Worm (Caenorhabditis elegans): ENCODE results near the gene R09D1.13.

Gene R09D1.13

ce11 chrII:9403087-9403486 lies 42.2 kb downstream of the R09D1.13 start, which contains the start of gene Y51B9A.6:
TSS of gene Y51B9A.6 (minus strand) at chrII:9403187.
- TF ChIP-seq blmp-1 (tag; optimal IDR thresholded peaks at IDR 0.05; ENCODE audit: insufficient read depth) (no peak), egl-27 (tag; optimal IDR thresholded peaks at IDR 0.05) (no peak), R02D3.7 (tag; optimal IDR thresholded peaks at IDR 0.05) (no peak), ceh-16 (tag; optimal IDR thresholded peaks at IDR 0.05) (no peak), lin-13 (GFP tag; optimal IDR thresholded peaks at IDR 0.05) (no peak), alr-1 (tag; optimal IDR thresholded peaks at IDR 0.05) (no peak), dmd-4 (tag; optimal IDR thresholded peaks at IDR 0.05) (no peak), ztf-4 (tag; optimal IDR thresholded peaks at IDR 0.05) (no peak), sem-4 (tag; optimal IDR thresholded peaks at IDR 0.05) (no peak), nhr-11 (tag; optimal IDR thresholded peaks at IDR 0.05) (no peak), fos-1 (tag; optimal IDR thresholded peaks at IDR 0.05) (no peak), ceh-82 (tag; optimal IDR thresholded peaks at IDR 0.05) (no peak), ama-1 (optimal IDR thresholded peaks at IDR 0.05) (no peak), elt-3 (tag; optimal IDR thresholded peaks at IDR 0.05) (no peak), snpc-4 (tag; optimal IDR thresholded peaks at IDR 0.05) (no peak), mbf-1 (tag; optimal IDR thresholded peaks at IDR 0.05) (no peak), ztf-11 (tag; optimal IDR thresholded peaks at IDR 0.05) (no peak), skn-1 (tag; optimal IDR thresholded peaks at IDR 0.05) (no peak)

- TF ChIP-seq mdl-1 (tag; optimal IDR thresholded peaks at IDR 0.05): no peak
- TF ChIP-seq mbf-1 (tag; optimal IDR thresholded peaks at IDR 0.05): no peak
- TF ChIP-seq skn-1 (tag; optimal IDR thresholded peaks at IDR 0.05): no peak
- no peak for TF ChIP-seq nhr-21 (tag; optimal IDR thresholded peaks at IDR 0.05)
- TF ChIP-seq crh-2 (tag; optimal IDR thresholded peaks at IDR 0.05): no peak
- TF ChIP-seq ceh-82 (tag; optimal IDR thresholded peaks at IDR 0.05): no peak
- no peak for TF ChIP-seq peb-1 (tag; optimal IDR thresholded peaks at IDR 0.05)
- no peak for TF ChIP-seq elt-1 (tag; optimal IDR thresholded peaks at IDR 0.05)
- no peak for TF ChIP-seq lin-13 (GFP tag; optimal IDR thresholded peaks at IDR 0.05)
- no peak for TF ChIP-seq elt-3 (tag; optimal IDR thresholded peaks at IDR 0.05)
- no peak for TF ChIP-seq ztf-1 (GFP tag; conservative IDR thresholded peaks at IDR 0.05)
- no peak for TF ChIP-seq ztf-4 (tag; optimal IDR thresholded peaks at IDR 0.05)
- TF ChIP-seq unc-39 (tag; optimal IDR thresholded peaks at IDR 0.05): no peak
- no peak for TF ChIP-seq Y55F3AM.14 (GFP tag; optimal IDR thresholded peaks at IDR 0.05)
- TF ChIP-seq dmd-4 (tag; optimal IDR thresholded peaks at IDR 0.05): no peak
- no peak for TF ChIP-seq zag-1 (tag; optimal IDR thresholded peaks at IDR 0.05)
- no peak for TF ChIP-seq lin-11 (tag; optimal IDR thresholded peaks at IDR 0.05)
- no peak for TF ChIP-seq nhr-12 (tag; optimal IDR thresholded peaks at IDR 0.05)
- TF ChIP-seq mab-5 (tag; optimal IDR thresholded peaks at IDR 0.05): no peak
Measured at ce11 chrII:9399746-9400145, 45.5 kb downstream of the R09D1.13 start, which contains the start of gene Y51B9A.7. TSS of gene Y51B9A.7 (plus strand) at chrII:9400046.

ce11 chrII:9398370-9398901 lies 46.8 kb downstream of the R09D1.13 start, which contains the start of the genes Y51B9A.14 and Y51B9A.8:
TSS of gene Y51B9A.14 (minus strand) at chrII:9398470.
TSS of gene Y51B9A.8 (plus strand) at chrII:9398851.
- TF ChIP-seq elt-3 (tag; optimal IDR thresholded peaks at IDR 0.05): no peak
- TF ChIP-seq alr-1 (tag; optimal IDR thresholded peaks at IDR 0.05): no peak

ce11 chrII:9397496-9397895 lies 47.8 kb downstream of the R09D1.13 start, which contains the start of gene Y51B9A.9:
TSS of gene Y51B9A.9 (minus strand) at chrII:9397596.
- TF ChIP-seq unc-55 (GFP tag; optimal IDR thresholded peaks at IDR 0.05) (no peak), nhr-25 (tag; optimal IDR thresholded peaks at IDR 0.05) (no peak), crh-2 (tag; optimal IDR thresholded peaks at IDR 0.05) (no peak), lin-39 (tag; optimal IDR thresholded peaks at IDR 0.05) (no peak), nhr-10 (tag; optimal IDR thresholded peaks at IDR 0.05) (no peak), sem-4 (tag; optimal IDR thresholded peaks at IDR 0.05) (no peak), nhr-21 (tag; optimal IDR thresholded peaks at IDR 0.05) (no peak), aly-2 (tag; optimal IDR thresholded peaks at IDR 0.05) (no peak), peb-1 (tag; optimal IDR thresholded peaks at IDR 0.05) (no peak), sma-9 (GFP tag; optimal IDR thresholded peaks at IDR 0.05) (no peak), sma-9 (tag; optimal IDR thresholded peaks at IDR 0.05) (no peak), R02D3.7 (tag; optimal IDR thresholded peaks at IDR 0.05) (no peak), egl-27 (tag; optimal IDR thresholded peaks at IDR 0.05) (no peak), mbf-1 (tag; optimal IDR thresholded peaks at IDR 0.05) (no peak), ztf-1 (GFP tag; conservative IDR thresholded peaks at IDR 0.05) (no peak), nhr-129 (tag; optimal IDR thresholded peaks at IDR 0.05) (no peak), mdl-1 (tag; optimal IDR thresholded peaks at IDR 0.05) (no peak), nhr-237 (tag; optimal IDR thresholded peaks at IDR 0.05) (no peak), snpc-4 (tag; optimal IDR thresholded peaks at IDR 0.05) (no peak), blmp-1 (tag; optimal IDR thresholded peaks at IDR 0.05; ENCODE audit: insufficient read depth) (no peak)

Measured in whole organism, L2 larva.